Fruit fly (Drosophila melanogaster) whole organism, embryonic: ENCODE measurements around the gene CG43993.

ENCODE experiments used
- Ada2b ChIP-seq: fragments of 200-800 bp; sonication (Bioruptor generic); IDR thresholded peaks from 2 replicates; pipeline ENCODE4 v1.3.6; 2022; ENCODE audit warnings: missing biosample characterization, missing genetic modification characterization
- Asciz ChIP-seq: fragments of 200-800 bp; sonication (Bioruptor generic); optimal IDR thresholded peaks from 2 replicates; lab custom pipeline; 2017; ENCODE audit warnings: missing biosample characterization, mild to moderate bottlenecking, missing genetic modification characterization, missing genetic modification reagents
- Awh ChIP-seq: fragments of 200-800 bp; sonication (Bioruptor generic); IDR thresholded peaks from 2 replicates; pipeline ENCODE4, ENCODE4 v1.3.6; 2022; ENCODE audit warnings: missing biosample characterization, missing genetic modification characterization
- CG12219 ChIP-seq: fragments of 200-800 bp; sonication (Bioruptor generic); optimal IDR thresholded peaks from 3 replicates; lab custom pipeline; 2018; ENCODE audit warnings: missing biosample characterization, mild to moderate bottlenecking, missing genetic modification characterization
- CG13624 ChIP-seq: fragments of 200-800 bp; sonication (Bioruptor generic); optimal IDR thresholded peaks from 2 replicates; lab custom pipeline; 2016; ENCODE audit warnings: missing biosample characterization, missing genetic modification characterization
- CG14965 ChIP-seq: fragments of 200-800 bp; sonication (Bioruptor generic); optimal IDR thresholded peaks from 2 replicates; lab custom pipeline; 2016; ENCODE audit warnings: missing biosample characterization, missing genetic modification characterization, borderline replicate concordance
- NfI ChIP-seq: fragments of 200-800 bp; sonication (Bioruptor generic); optimal IDR thresholded peaks from 3 replicates; lab custom pipeline; 2018; ENCODE audit warnings: missing biosample characterization, mild to moderate bottlenecking, missing genetic modification characterization, moderate library complexity
- row ChIP-seq: fragments of 200-800 bp; sonication (Bioruptor generic); IDR thresholded peaks from 3 replicates; pipeline ENCODE4 v1.3.6; 2022; ENCODE audit warnings: missing biosample characterization, missing genetic modification characterization
- wek ChIP-seq: fragments of 200-800 bp; sonication (Bioruptor generic); optimal IDR thresholded peaks from 3 replicates; lab custom pipeline; 2018; ENCODE audit warnings: missing biosample characterization, mild to moderate bottlenecking, missing genetic modification characterization, moderate library complexity

dm6 chr3L:12032257-12032656 is at the start of gene CG43993:
- TF ChIP-seq wek (GFP tag; lab: Kevin White, UChicago) (no peak), CG14965 (GFP tag; lab: Kevin White, UChicago) (no peak), Asciz (GFP tag; lab: Kevin White, UChicago) (no peak), row (GFP tag; lab: Robert Waterston, UW) (no peak), Awh (GFP tag; lab: Robert Waterston, UW) (no peak), CG13624 (GFP tag; lab: Kevin White, UChicago) (no peak), CG12219 (no peak), NfI (GFP tag; lab: Kevin White, UChicago) (no peak), Ada2b (GFP tag; lab: Robert Waterston, UW) (no peak)
